Worm (Caenorhabditis elegans): ENCODE data around the gene lgc-41.

The lgc-41 gene

ce11 chrX:10462391-10462790 is 8.3 kb downstream of the lgc-41 start:
- TF ChIP-seq M03D4.4 (tag; optimal IDR thresholded peaks at IDR 0.05) (no peak), ceh-39 (tag; optimal IDR thresholded peaks at IDR 0.05) (no peak), nhr-76 (tag; optimal IDR thresholded peaks at IDR 0.05) (no peak), nhr-28 (tag; optimal IDR thresholded peaks at IDR 0.05) (no peak), lin-13 (tag; optimal IDR thresholded peaks at IDR 0.05) (no peak), mls-2 (tag; optimal IDR thresholded peaks at IDR 0.05) (no peak), ces-1 (GFP tag; optimal IDR thresholded peaks at IDR 0.05) (no peak), pha-4 (tag; optimal IDR thresholded peaks at IDR 0.05) (no peak), ceh-83 (GFP tag; optimal IDR thresholded peaks at IDR 0.05) (no peak), ham-2 (GFP tag; optimal IDR thresholded peaks at IDR 0.05) (no peak), sptf-1 (tag; optimal IDR thresholded peaks at IDR 0.05) (no peak), elt-3 (tag; optimal IDR thresholded peaks at IDR 0.05) (no peak), nhr-12 (tag; optimal IDR thresholded peaks at IDR 0.05) (no peak), hlh-1 (tag; optimal IDR thresholded peaks at IDR 0.05) (no peak)

- TF ChIP-seq ces-1 (GFP tag; optimal IDR thresholded peaks at IDR 0.05) (no peak), blmp-1 (tag; optimal IDR thresholded peaks at IDR 0.05) (no peak), elt-1 (tag; optimal IDR thresholded peaks at IDR 0.05; ENCODE audit: borderline replicate concordance, insufficient read depth) (no peak), snpc-4 (tag; optimal IDR thresholded peaks at IDR 0.05) (no peak), ceh-43 (GFP tag; optimal IDR thresholded peaks at IDR 0.05) (no peak), ztf-11 (tag; optimal IDR thresholded peaks at IDR 0.05) (no peak), ceh-83 (GFP tag; optimal IDR thresholded peaks at IDR 0.05) (no peak), unc-39 (tag; optimal IDR thresholded peaks at IDR 0.05) (no peak), ham-2 (GFP tag; optimal IDR thresholded peaks at IDR 0.05) (no peak), mab-5 (tag; optimal IDR thresholded peaks at IDR 0.05) (no peak), elt-3 (tag; optimal IDR thresholded peaks at IDR 0.05) (no peak), unc-120 (tag; optimal IDR thresholded peaks at IDR 0.05; ENCODE audit: poor library complexity, severe bottlenecking) (no peak), flh-1 (GFP tag; optimal IDR thresholded peaks at IDR 0.05) (no peak), M03D4.4 (tag; optimal IDR thresholded peaks at IDR 0.05) (no peak)
Observed at ce11 chrX:10463542-10463941, 9.5 kb downstream of the lgc-41 start, which contains the start of gene C39B10.1. Gene C39B10.1 (minus strand): TSS chrX:10463642.

- TF ChIP-seq ceh-39 (tag; optimal IDR thresholded peaks at IDR 0.05) (no peak), unc-62 (GFP tag; optimal IDR thresholded peaks at IDR 0.05) (no peak), M03D4.4 (tag; optimal IDR thresholded peaks at IDR 0.05) (no peak), unc-39 (tag; optimal IDR thresholded peaks at IDR 0.05) (no peak), elt-3 (tag; optimal IDR thresholded peaks at IDR 0.05) (no peak), nhr-76 (tag; optimal IDR thresholded peaks at IDR 0.05) (no peak), sem-2 (GFP tag; optimal IDR thresholded peaks at IDR 0.05) (no peak), flh-1 (GFP tag; optimal IDR thresholded peaks at IDR 0.05) (no peak), drap-1 (GFP tag; optimal IDR thresholded peaks at IDR 0.05) (no peak), nhr-237 (tag; optimal IDR thresholded peaks at IDR 0.05) (no peak), elt-1 (tag; optimal IDR thresholded peaks at IDR 0.05; ENCODE audit: borderline replicate concordance, insufficient read depth) (no peak), ceh-43 (GFP tag; optimal IDR thresholded peaks at IDR 0.05) (no peak), bed-3 (GFP tag; optimal IDR thresholded peaks at IDR 0.05) (no peak), sptf-1 (tag; optimal IDR thresholded peaks at IDR 0.05) (no peak), blmp-1 (tag; optimal IDR thresholded peaks at IDR 0.05) (no peak), zip-8 (tag; optimal IDR thresholded peaks at IDR 0.05) (no peak), mls-2 (tag; optimal IDR thresholded peaks at IDR 0.05) (no peak), tbx-8 (GFP tag; optimal IDR thresholded peaks at IDR 0.05) (no peak), ztf-11 (tag; optimal IDR thresholded peaks at IDR 0.05) (no peak), mab-5 (tag; optimal IDR thresholded peaks at IDR 0.05) (no peak)
Observed at ce11 chrX:10474998-10475577, 21.0 kb downstream of the lgc-41 start, which contains the start of gene elt-4. Gene elt-4 (plus strand): TSS chrX:10475527.

ce11 chrX:10476573-10476972 is 22.5 kb downstream of the lgc-41 start, which contains the start of gene C39B10.7:
Gene C39B10.7 (plus strand): TSS chrX:10476873.
- TF ChIP-seq hlh-1 (tag; optimal IDR thresholded peaks at IDR 0.05) (no peak), snpc-4 (tag; optimal IDR thresholded peaks at IDR 0.05) (no peak), drap-1 (GFP tag; optimal IDR thresholded peaks at IDR 0.05) (no peak), elt-1 (tag; optimal IDR thresholded peaks at IDR 0.05; ENCODE audit: borderline replicate concordance, insufficient read depth) (no peak), zip-8 (tag; optimal IDR thresholded peaks at IDR 0.05) (no peak), elt-3 (tag; optimal IDR thresholded peaks at IDR 0.05) (no peak), nhr-237 (tag; optimal IDR thresholded peaks at IDR 0.05) (no peak), ceh-83 (GFP tag; optimal IDR thresholded peaks at IDR 0.05) (no peak), nhr-12 (tag; optimal IDR thresholded peaks at IDR 0.05) (no peak), tbx-8 (GFP tag; optimal IDR thresholded peaks at IDR 0.05) (no peak), lsy-2 (tag; optimal IDR thresholded peaks at IDR 0.05) (no peak), M03D4.4 (tag; optimal IDR thresholded peaks at IDR 0.05) (no peak), mab-5 (tag; optimal IDR thresholded peaks at IDR 0.05) (no peak), nhr-76 (tag; optimal IDR thresholded peaks at IDR 0.05) (no peak), unc-62 (GFP tag; optimal IDR thresholded peaks at IDR 0.05) (no peak)

Data from whole organism, mixed stage, embryonic.